Fruit fly (Drosophila melanogaster) whole organism: Measurements from ENCODE around the gene Nedd4.

Experiments used
- CG8478 ChIP-seq: fragments of >200 bp; optimal IDR thresholded peaks from 2 replicates; lab custom pipeline; 2018; ENCODE audit warnings: inconsistent platforms
- pan ChIP-seq: fragments of >200 bp; optimal IDR thresholded peaks from 2 replicates; lab custom pipeline; 2017

- TF ChIP-seq CG8478 (lab: Kevin White, UChicago), result no peak
- no peak for TF ChIP-seq pan
Observed at dm6 chr3L:17485280-17485792, 44.5 kb upstream of the Nedd4 start.
